Fruit fly (Drosophila melanogaster): ENCODE measurements around the gene RpL30.
A peak's percentile ranks its signal among the peaks of the same experiment; 100 is the strongest.

The RpL30 gene

DNA sequence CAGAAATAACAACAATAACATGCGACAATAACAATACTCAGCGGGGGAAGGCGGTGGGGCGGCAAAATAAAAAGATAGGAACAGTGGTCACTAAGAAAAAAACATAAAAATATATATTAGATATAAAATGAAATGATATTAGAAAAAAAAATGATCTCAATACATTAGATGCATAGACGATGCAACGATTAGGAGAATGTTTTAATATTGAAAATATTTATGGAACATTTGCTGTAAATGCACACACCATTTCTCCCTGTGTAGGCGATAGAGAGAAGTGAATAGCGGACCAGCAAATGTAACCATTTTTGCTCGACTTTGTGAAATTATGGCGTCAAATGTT lies 42.9 kb downstream of the RpL30 start (continued):
- no peak for TF ChIP-seq Lpt (GFP tag; optimal IDR thresholded peaks at IDR 0.05)
- peak; percentile 37 for TF ChIP-seq CG8089 (GFP tag; optimal IDR thresholded peaks at IDR 0.05)
- TF ChIP-seq gro (GFP tag; optimal IDR thresholded peaks at IDR 0.05), result peak; percentile 61
- peak; percentile 78 for TF ChIP-seq CG9727 (GFP tag; optimal IDR thresholded peaks at IDR 0.05)
- peak; percentile 86 for TF ChIP-seq toy (GFP tag; IDR thresholded peaks at IDR 0.05)
- TF ChIP-seq sens-2 (GFP tag; IDR thresholded peaks at IDR 0.05), result peak; percentile 36; the same call in 1 of the 2 replicates
- peak; percentile 57 for TF ChIP-seq CG30403 (GFP tag; optimal IDR thresholded peaks at IDR 0.05)
- TF ChIP-seq wdn (GFP tag; IDR thresholded peaks at IDR 0.05), result peak; percentile 95
- peak; percentile 16 for TF ChIP-seq Mad (GFP tag; optimal IDR thresholded peaks at IDR 0.05)
- TF ChIP-seq CG7839 (tag; optimal IDR thresholded peaks at IDR 0.05), result peak; percentile 86
- peak; percentile 0 for TF ChIP-seq disco-r (GFP tag; optimal IDR thresholded peaks at IDR 0.05)
- peak; percentile 84 for TF ChIP-seq HLH3B (GFP tag; IDR thresholded peaks at IDR 0.05)
- TF ChIP-seq CG3847 (GFP tag; IDR thresholded peaks at IDR 0.05), result peak; percentile 93
- TF ChIP-seq HmgZ (tag; optimal IDR thresholded peaks at IDR 0.05), result peak; percentile 69
- TF ChIP-seq CG10565 (GFP tag; optimal IDR thresholded peaks at IDR 0.05), result no peak
- peak; percentile 44 for TF ChIP-seq sd (tag; optimal IDR thresholded peaks at IDR 0.05)
- peak; percentile 85 for TF ChIP-seq CG13894 (tag; optimal IDR thresholded peaks at IDR 0.05)
- TF ChIP-seq sens (GFP tag), result peak; percentile 85
- peak; percentile 98 for TF ChIP-seq Rfx (GFP tag; IDR thresholded peaks at IDR 0.05)
- peak; percentile 82 for TF ChIP-seq Oaz (GFP tag; IDR thresholded peaks at IDR 0.05)
- peak; percentile 88 for TF ChIP-seq otp (GFP tag; IDR thresholded peaks at IDR 0.05)
- 0 out of 2 replicates have a peak, but pooled peaks have one; percentile 29 for TF ChIP-seq dati (GFP tag; IDR thresholded peaks at IDR 0.05)
- TF ChIP-seq CG4617 (GFP tag; optimal IDR thresholded peaks at IDR 0.05; ENCODE audit: borderline replicate concordance), result peak; percentile 34
- peak; percentile 49 for TF ChIP-seq dan (GFP tag; IDR thresholded peaks at IDR 0.05)
- TF ChIP-seq sna (GFP tag; IDR thresholded peaks at IDR 0.05; ENCODE audit: partially characterized antibody), result no peak
- TF ChIP-seq psq (GFP tag; optimal IDR thresholded peaks at IDR 0.05), result peak; percentile 11
- no peak for TF ChIP-seq gfzf (GFP tag; optimal IDR thresholded peaks at IDR 0.05)
- 0 out of 3 replicates have a peak, but pooled peaks have one; percentile 6 for TF ChIP-seq Optix (GFP tag; IDR thresholded peaks at IDR 0.05)
- TF ChIP-seq lola (GFP tag; optimal IDR thresholded peaks at IDR 0.05), result peak in 1 of 3 experiments; percentile 6
- peak; percentile 88 for TF ChIP-seq CG6175 (GFP tag; IDR thresholded peaks at IDR 0.05)
- peak; percentile 89 for TF ChIP-seq CG4730 (GFP tag; IDR thresholded peaks at IDR 0.05)
- peak; percentile 65 for TF ChIP-seq Blimp-1 (GFP tag; optimal IDR thresholded peaks at IDR 0.05)
- TF ChIP-seq Ssrp (tag; optimal IDR thresholded peaks at IDR 0.05), result peak; percentile 57
- TF ChIP-seq Hr39 (optimal IDR thresholded peaks at IDR 0.05), result no peak
- TF ChIP-seq CG11695 (GFP tag; IDR thresholded peaks at IDR 0.05), result peak; percentile 94
- peak; percentile 78 for TF ChIP-seq CG17359 (tag; optimal IDR thresholded peaks at IDR 0.05)
- peak; percentile 68 for TF ChIP-seq CG34376 (GFP tag; optimal IDR thresholded peaks at IDR 0.05)
- no peak for TF ChIP-seq pan (optimal IDR thresholded peaks at IDR 0.05)
- TF ChIP-seq pan (GFP tag; optimal IDR thresholded peaks at IDR 0.05 in 1 of 2, IDR thresholded peaks at IDR 0.05 in 1 of 2), result peak in 1 of 2 experiments; percentile 92
- peak; percentile 49; the same call in 1 of the 2 replicates for TF ChIP-seq sim (GFP tag; IDR thresholded peaks at IDR 0.05)
- TF ChIP-seq Fer1 (GFP tag; optimal IDR thresholded peaks at IDR 0.05), result peak; percentile 90
- TF ChIP-seq zfh2 (GFP tag; optimal IDR thresholded peaks at IDR 0.05), result peak; percentile 55
- peak; percentile 59 for TF ChIP-seq ap (GFP tag; IDR thresholded peaks at IDR 0.05)
- TF ChIP-seq Myb (GFP tag; optimal IDR thresholded peaks at IDR 0.05), result peak; percentile 13
- peak; percentile 74 for TF ChIP-seq CG6813 (GFP tag; optimal IDR thresholded peaks at IDR 0.05)
- peak; percentile 18 for TF ChIP-seq eyg (GFP tag; optimal IDR thresholded peaks at IDR 0.05)
- no peak for TF ChIP-seq Lhr (GFP tag; optimal IDR thresholded peaks at IDR 0.05)
- TF ChIP-seq CG1024 (GFP tag; IDR thresholded peaks at IDR 0.05), result peak; percentile 48
- peak; percentile 80 for TF ChIP-seq CG6765 (GFP tag; optimal IDR thresholded peaks at IDR 0.05)
- peak; percentile 72 for TF ChIP-seq phol (tag; optimal IDR thresholded peaks at IDR 0.05)
- peak; percentile 77 for TF ChIP-seq Drgx (GFP tag; IDR thresholded peaks at IDR 0.05)
- TF ChIP-seq pfk (GFP tag; optimal IDR thresholded peaks at IDR 0.05), result no peak

Measured in whole organism, embryonic.